Worm (Caenorhabditis elegans) whole organism, L2 larva: Measurements from ENCODE around the gene sprr-2.

ENCODE experiments used
- C34F6.9 ChIP-seq: fragments of 150-350 bp; optimal IDR thresholded peaks from 2 replicates; lab custom pipeline; 2014; ENCODE audit warnings: missing biosample characterization, missing genetic modification characterization
- F13H6.1 ChIP-seq: sonication (generic microtip); optimal IDR thresholded peaks from 2 replicates; lab custom pipeline; 2016; ENCODE audit warnings: missing genetic modification characterization, missing compliant biosample characterization
- R02D3.7 ChIP-seq: fragments of 150-350 bp; optimal IDR thresholded peaks from 2 replicates; lab custom pipeline; 2014; ENCODE audit warnings: missing biosample characterization, missing genetic modification characterization
- Y55F3AM.14 ChIP-seq: fragments of 200-800 bp; sonication (Bioruptor generic); optimal IDR thresholded peaks from 2 replicates; lab custom pipeline; 2018; ENCODE audit warnings: mild to moderate bottlenecking, missing genetic modification characterization, missing compliant biosample characterization
- ZK546.5 ChIP-seq: sonication (generic microtip); optimal IDR thresholded peaks from 2 replicates; lab custom pipeline; 2017; ENCODE audit warnings: missing biosample characterization, missing genetic modification characterization
- aly-2 ChIP-seq: fragments of 150-350 bp; optimal IDR thresholded peaks from 2 replicates; lab custom pipeline; 2014; ENCODE audit warnings: missing biosample characterization, missing genetic modification characterization
- ama-1 ChIP-seq: fragments of 150-350 bp; optimal IDR thresholded peaks from 2 replicates; lab custom pipeline; 2018; ENCODE audit warnings: inconsistent platforms
- blmp-1 ChIP-seq: sonication (generic microtip); optimal IDR thresholded peaks from 2 replicates; lab custom pipeline; 2017; ENCODE audit warnings: missing genetic modification characterization, mild to moderate bottlenecking, missing compliant biosample characterization, antibody characterized with exemption, moderate library complexity; ENCODE audit not compliant: insufficient read depth
- ceh-16 ChIP-seq: fragments of 150-350 bp; optimal IDR thresholded peaks from 2 replicates; lab custom pipeline; 2014; ENCODE audit warnings: missing biosample characterization, missing genetic modification characterization
- ceh-82 ChIP-seq: fragments of 150-350 bp; optimal IDR thresholded peaks from 2 replicates; lab custom pipeline; 2014; ENCODE audit warnings: missing biosample characterization, missing genetic modification characterization
- crh-2 ChIP-seq: sonication (generic microtip); optimal IDR thresholded peaks from 2 replicates; lab custom pipeline; 2017; ENCODE audit warnings: missing biosample characterization, missing genetic modification characterization
- dmd-4 ChIP-seq: sonication (generic microtip); optimal IDR thresholded peaks from 2 replicates; lab custom pipeline; 2017; ENCODE audit warnings: missing biosample characterization, missing genetic modification characterization
- elt-1 ChIP-seq: fragments of 150-350 bp; optimal IDR thresholded peaks from 2 replicates; lab custom pipeline; 2014; ENCODE audit warnings: missing biosample characterization, missing genetic modification characterization
- elt-3 ChIP-seq: sonication (generic microtip); optimal IDR thresholded peaks from 2 replicates; lab custom pipeline; 2017; ENCODE audit warnings: missing biosample characterization, missing genetic modification characterization
- fos-1 ChIP-seq: fragments of 150-350 bp; optimal IDR thresholded peaks from 2 replicates; lab custom pipeline; 2014; ENCODE audit warnings: missing biosample characterization, missing genetic modification characterization
- gmeb-1 ChIP-seq: fragments of 150-350 bp; optimal IDR thresholded peaks from 2 replicates; lab custom pipeline; 2014; ENCODE audit warnings: missing biosample characterization, missing genetic modification characterization
- lin-11 ChIP-seq: fragments of 150-350 bp; sonication (generic microtip); optimal IDR thresholded peaks from 2 replicates; lab custom pipeline; 2014; ENCODE audit warnings: missing biosample characterization, missing genetic modification characterization, inconsistent platforms, mixed read lengths
- lin-13 ChIP-seq: fragments of 150-350 bp; optimal IDR thresholded peaks from 2 replicates; lab custom pipeline; 2014; ENCODE audit warnings: missing biosample characterization, missing genetic modification reagents, missing genetic modification characterization
- lin-39 ChIP-seq: fragments of 150-350 bp; optimal IDR thresholded peaks from 2 replicates; lab custom pipeline; 2014; ENCODE audit warnings: missing biosample characterization, missing genetic modification reagents, missing genetic modification characterization
- lsy-2 ChIP-seq, 2 experiments: fragments of 150-350 bp in 1 of 2; sonication (generic microtip) in 1 of 2; optimal IDR thresholded peaks; 2 replicates each; lab custom pipeline; 2014 to 2017; ENCODE audit warnings: missing biosample characterization in 2 of 2, missing genetic modification characterization in 2 of 2
- mab-5 ChIP-seq: fragments of 150-350 bp; optimal IDR thresholded peaks from 2 replicates; lab custom pipeline; 2014; ENCODE audit warnings: missing biosample characterization, missing genetic modification characterization
- mbf-1 ChIP-seq: sonication (generic microtip); optimal IDR thresholded peaks from 2 replicates; lab custom pipeline; 2017; ENCODE audit warnings: missing biosample characterization, missing genetic modification characterization
- mdl-1 ChIP-seq, 2 experiments: fragments of 150-350 bp in 1 of 2; sonication (generic microtip) in 1 of 2; optimal IDR thresholded peaks; 2 replicates each; lab custom pipeline; 2017; ENCODE audit warnings: missing biosample characterization in 2 of 2, missing genetic modification characterization in 2 of 2
- nhr-10 ChIP-seq: sonication (generic microtip); optimal IDR thresholded peaks from 2 replicates; lab custom pipeline; 2017; ENCODE audit warnings: missing biosample characterization, missing genetic modification characterization
- nhr-11 ChIP-seq: fragments of 150-350 bp; optimal IDR thresholded peaks from 2 replicates; lab custom pipeline; 2014; ENCODE audit warnings: missing biosample characterization, missing genetic modification characterization
- nhr-12 ChIP-seq: fragments of 150-350 bp; optimal IDR thresholded peaks from 2 replicates; lab custom pipeline; 2014; ENCODE audit warnings: missing biosample characterization, missing genetic modification characterization
- nhr-129 ChIP-seq: fragments of 150-350 bp; optimal IDR thresholded peaks from 2 replicates; lab custom pipeline; 2014; ENCODE audit warnings: missing biosample characterization, missing genetic modification characterization
- nhr-21 ChIP-seq: fragments of 150-350 bp; optimal IDR thresholded peaks from 2 replicates; lab custom pipeline; 2014; ENCODE audit warnings: missing biosample characterization, missing genetic modification characterization
- nhr-23 ChIP-seq: fragments of 150-350 bp; optimal IDR thresholded peaks from 2 replicates; lab custom pipeline; 2014; ENCODE audit warnings: missing biosample characterization, missing genetic modification reagents, missing genetic modification characterization
- nhr-237 ChIP-seq: fragments of 150-350 bp; optimal IDR thresholded peaks from 2 replicates; lab custom pipeline; 2014; ENCODE audit warnings: missing biosample characterization, missing genetic modification characterization
- nhr-25 ChIP-seq: fragments of 150-350 bp; sonication (generic microtip); optimal IDR thresholded peaks from 3 replicates; lab custom pipeline; 2014; ENCODE audit warnings: missing biosample characterization, missing genetic modification characterization
- nhr-6 ChIP-seq: fragments of 150-350 bp; optimal IDR thresholded peaks from 2 replicates; lab custom pipeline; 2014; ENCODE audit warnings: missing biosample characterization, missing genetic modification characterization
- nhr-77 ChIP-seq: fragments of 150-350 bp; optimal IDR thresholded peaks from 2 replicates; lab custom pipeline; 2014; ENCODE audit warnings: missing biosample characterization, missing genetic modification characterization
- peb-1 ChIP-seq: fragments of 150-350 bp; optimal IDR thresholded peaks from 2 replicates; lab custom pipeline; 2014; ENCODE audit warnings: missing biosample characterization, missing genetic modification characterization
- skn-1 ChIP-seq: sonication (generic microtip); optimal IDR thresholded peaks from 2 replicates; lab custom pipeline; 2017; ENCODE audit warnings: missing biosample characterization, missing genetic modification characterization
- sma-3 ChIP-seq: sonication (generic microtip); optimal IDR thresholded peaks from 2 replicates; lab custom pipeline; 2016; ENCODE audit warnings: missing genetic modification reagents, missing genetic modification characterization, missing compliant biosample characterization
- sma-9 ChIP-seq, 2 experiments: fragments of 150-350 bp in 1 of 2; sonication (generic microtip) in 1 of 2; optimal IDR thresholded peaks; 2 replicates each; lab custom pipeline; 2014 to 2016; ENCODE audit warnings: missing genetic modification characterization in 2 of 2, mild to moderate bottlenecking in 1 of 2, missing biosample characterization in 1 of 2, missing compliant biosample characterization in 1 of 2, missing genetic modification reagents in 1 of 2, moderate library complexity in 1 of 2
- snpc-4 ChIP-seq: fragments of 150-350 bp; optimal IDR thresholded peaks from 2 replicates; lab custom pipeline; 2014; ENCODE audit warnings: missing biosample characterization, missing genetic modification characterization
- unc-39 ChIP-seq: fragments of 150-350 bp; optimal IDR thresholded peaks from 2 replicates; lab custom pipeline; 2014; ENCODE audit warnings: missing biosample characterization, missing genetic modification characterization
- unc-55 ChIP-seq: fragments of 150-350 bp; sonication (generic microtip); optimal IDR thresholded peaks from 3 replicates; lab custom pipeline; 2014; ENCODE audit warnings: missing biosample characterization, missing genetic modification reagents, missing genetic modification characterization
- unc-62 ChIP-seq: fragments of 150-350 bp; optimal IDR thresholded peaks from 2 replicates; lab custom pipeline; 2014; ENCODE audit warnings: missing biosample characterization, missing genetic modification reagents, missing genetic modification characterization
- zag-1 ChIP-seq: fragments of 150-350 bp; optimal IDR thresholded peaks from 2 replicates; lab custom pipeline; 2014; ENCODE audit warnings: missing biosample characterization, missing genetic modification characterization
- ztf-1 ChIP-seq: fragments of 200-800 bp; sonication (Bioruptor generic); conservative IDR thresholded peaks from 2 replicates; pipeline ENCODE4 v1.3.6; 2022; ENCODE audit warnings: missing genetic modification characterization, missing compliant biosample characterization
- ztf-11 ChIP-seq: sonication (generic microtip); optimal IDR thresholded peaks from 2 replicates; lab custom pipeline; 2017; ENCODE audit warnings: missing biosample characterization, missing genetic modification characterization
- ztf-4 ChIP-seq: fragments of 150-350 bp; optimal IDR thresholded peaks from 2 replicates; lab custom pipeline; 2014; ENCODE audit warnings: missing biosample characterization, missing genetic modification characterization

sprr-2 gene

ce11 chrX:14828766-14829165, 35.5 kb downstream of the sprr-2 start:
- TF ChIP-seq nhr-23 (tag; lab: Kevin White, UChicago) (no peak), ceh-16 (tag; lab: Kevin White, UChicago) (no peak), nhr-10 (no peak), mdl-1 (tag; optimal IDR thresholded peaks at IDR 0.05; lab: Kevin White, UChicago) (no peak), dmd-4 (tag; lab: Kevin White, UChicago) (no peak), blmp-1 (tag; lab: Kevin White, UChicago) (no peak), ztf-4 (no peak), ztf-11 (no peak), nhr-129 (tag; lab: Kevin White, UChicago) (no peak)

- TF ChIP-seq ceh-82 (tag; lab: Kevin White, UChicago), result no peak
- TF ChIP-seq fos-1, result no peak
- TF ChIP-seq lin-39 (tag; lab: Kevin White, UChicago), result no peak
These were observed 38.3 kb downstream of the sprr-2 start, which contains the start of gene dpf-2 for ce11 chrX:14831531-14831930. Gene dpf-2 (plus strand): TSS chrX:14831831.

ce11 chrX:14838339-14838738, 45.1 kb downstream of the sprr-2 start:
- TF ChIP-seq mab-5 (tag; lab: Kevin White, UChicago), result no peak
- no peak for TF ChIP-seq lin-13 (GFP tag; lab: Kevin White, UChicago)
- TF ChIP-seq lsy-2 (tag; optimal IDR thresholded peaks at IDR 0.05; lab: Kevin White, UChicago), result no peak
- TF ChIP-seq sma-9 (GFP tag; optimal IDR thresholded peaks at IDR 0.05; lab: Kevin White, UChicago), result peak; percentile 2
- TF ChIP-seq sma-9 (tag; optimal IDR thresholded peaks at IDR 0.05; lab: Kevin White, UChicago), result no peak
- no peak for TF ChIP-seq nhr-10
- TF ChIP-seq unc-39 (tag; lab: Kevin White, UChicago), result no peak
- TF ChIP-seq lin-11 (tag; lab: Kevin White, UChicago), result no peak

- peak; percentile 39 for TF ChIP-seq ama-1 (lab: Kevin White, UChicago)
- peak; percentile 87 for TF ChIP-seq nhr-6
- peak; percentile 24 for TF ChIP-seq skn-1 (tag; lab: Kevin White, UChicago)
- TF ChIP-seq dmd-4 (tag; lab: Kevin White, UChicago), result peak; percentile 42
- peak; percentile 98 for TF ChIP-seq C34F6.9
- TF ChIP-seq ztf-11, result no peak
- TF ChIP-seq lsy-2 (tag; optimal IDR thresholded peaks at IDR 0.05; lab: Kevin White, UChicago), result peak; percentile 43 to 89
- no peak for TF ChIP-seq ztf-1 (GFP tag; lab: Robert Waterston, UW)
- TF ChIP-seq ceh-16 (tag; lab: Kevin White, UChicago), result no peak
- TF ChIP-seq nhr-11 (tag; lab: Kevin White, UChicago), result no peak
- TF ChIP-seq Y55F3AM.14, result peak; percentile 81
- TF ChIP-seq F13H6.1 (tag; lab: Kevin White, UChicago), result peak; percentile 94
- no peak for TF ChIP-seq elt-1 (tag; lab: Kevin White, UChicago)
- TF ChIP-seq sma-9 (GFP tag; optimal IDR thresholded peaks at IDR 0.05; lab: Kevin White, UChicago), result peak; percentile 93
- no peak for TF ChIP-seq sma-9 (tag; optimal IDR thresholded peaks at IDR 0.05; lab: Kevin White, UChicago)
- no peak for TF ChIP-seq nhr-237 (tag; lab: Kevin White, UChicago)
- no peak for TF ChIP-seq nhr-77
- peak; percentile 97 for TF ChIP-seq fos-1
- no peak for TF ChIP-seq peb-1 (tag; lab: Kevin White, UChicago)
- TF ChIP-seq nhr-12 (tag; lab: Kevin White, UChicago), result no peak
- TF ChIP-seq ZK546.5, result peak; percentile 5
- TF ChIP-seq snpc-4 (tag; lab: Kevin White, UChicago), result peak; percentile 57
- TF ChIP-seq elt-3 (tag; lab: Kevin White, UChicago), result no peak
- TF ChIP-seq R02D3.7 (tag; lab: Kevin White, UChicago), result no peak
- peak; percentile 94 for TF ChIP-seq unc-55 (GFP tag; lab: Kevin White, UChicago)
- TF ChIP-seq unc-39 (tag; lab: Kevin White, UChicago), result peak; percentile 3
- TF ChIP-seq mab-5 (tag; lab: Kevin White, UChicago), result peak; percentile 89
- peak; percentile 93 for TF ChIP-seq crh-2 (tag; lab: Kevin White, UChicago)
- peak; percentile 90 for TF ChIP-seq lin-13 (GFP tag; lab: Kevin White, UChicago)
- TF ChIP-seq nhr-21 (tag; lab: Kevin White, UChicago), result peak; percentile 44
- TF ChIP-seq mdl-1 (tag; optimal IDR thresholded peaks at IDR 0.05; lab: Kevin White, UChicago), result peak; percentile 74 to 93
- TF ChIP-seq lin-11 (tag; lab: Kevin White, UChicago), result peak; percentile 85
- TF ChIP-seq nhr-10, result no peak
- peak; percentile 78 for TF ChIP-seq ztf-4
- no peak for TF ChIP-seq blmp-1 (tag; lab: Kevin White, UChicago)
- peak; percentile 52 for TF ChIP-seq sma-3
- peak; percentile 98 for TF ChIP-seq nhr-129 (tag; lab: Kevin White, UChicago)
- TF ChIP-seq nhr-23 (tag; lab: Kevin White, UChicago), result no peak
- TF ChIP-seq zag-1, result peak; percentile 96
- peak; percentile 54 for TF ChIP-seq gmeb-1
- TF ChIP-seq ceh-82 (tag; lab: Kevin White, UChicago), result peak; percentile 51
- TF ChIP-seq unc-62 (GFP tag; lab: Kevin White, UChicago), result peak; percentile 5
- no peak for TF ChIP-seq aly-2 (tag; lab: Kevin White, UChicago)
- TF ChIP-seq lin-39 (tag; lab: Kevin White, UChicago), result peak; percentile 50
- TF ChIP-seq nhr-25 (tag; lab: Kevin White, UChicago), result peak; percentile 37
- no peak for TF ChIP-seq mbf-1 (tag; lab: Kevin White, UChicago)
These were observed 47.8 kb downstream of the sprr-2 start for ce11 chrX:14841030-14841429.
